Worm (Caenorhabditis elegans): ENCODE measurements around the gene fbxa-215.

- TF ChIP-seq egl-5 (tag; optimal IDR thresholded peaks at IDR 0.05) (no peak), elt-3 (tag; optimal IDR thresholded peaks at IDR 0.05) (no peak), fos-1 (tag; optimal IDR thresholded peaks at IDR 0.05) (no peak), snpc-4 (tag; optimal IDR thresholded peaks at IDR 0.05) (no peak), R02D3.7 (tag; optimal IDR thresholded peaks at IDR 0.05) (no peak), nfya-1 (tag; optimal IDR thresholded peaks at IDR 0.05; ENCODE audit: insufficient read depth) (no peak), nhr-237 (tag; optimal IDR thresholded peaks at IDR 0.05) (no peak), skn-1 (tag; optimal IDR thresholded peaks at IDR 0.05) (no peak), lin-39 (tag; optimal IDR thresholded peaks at IDR 0.05) (no peak), ceh-82 (tag; optimal IDR thresholded peaks at IDR 0.05) (no peak), ztf-11 (tag; optimal IDR thresholded peaks at IDR 0.05) (no peak), unc-39 (tag; optimal IDR thresholded peaks at IDR 0.05) (no peak), elt-1 (tag; optimal IDR thresholded peaks at IDR 0.05) (no peak)
These were observed 18.1 kb upstream of the fbxa-215 start for ce11 chrIV:13684827-13685226.

Data from whole organism, L3 larva.